Worm (Caenorhabditis elegans): ENCODE results near the gene chkr-1.

chkr-1 gene

ce11 chrX:182119-182741 lies at the start of gene chkr-1, which contains the start of gene T08D2.6:
Gene chkr-1, plus strand, starts transcription at chrX:182691.
Gene T08D2.6, minus strand, starts transcription at chrX:182169.
- 0 out of 2 replicates have a peak, but pooled peaks have one; percentile 12 for TF ChIP-seq hmg-1.2 (GFP tag; IDR thresholded peaks at IDR 0.05)
- peak; percentile 47 for TF ChIP-seq madf-8 (GFP tag; conservative IDR thresholded peaks at IDR 0.05)
- TF ChIP-seq D2030.7 (GFP tag; IDR thresholded peaks at IDR 0.05) = peak; percentile 80
- peak; percentile 58; the same call in 1 of the 2 replicates for TF ChIP-seq ceh-91 (GFP tag; IDR thresholded peaks at IDR 0.05)
- TF ChIP-seq xnd-1 (tag; optimal IDR thresholded peaks at IDR 0.05) = peak; percentile 79
- TF ChIP-seq F33H1.4 (GFP tag; IDR thresholded peaks at IDR 0.05) = peak; percentile 93
- TF ChIP-seq madf-6 (GFP tag; IDR thresholded peaks at IDR 0.05) = peak; percentile 82
- peak; percentile 66 for TF ChIP-seq lsl-1 (GFP tag; optimal IDR thresholded peaks at IDR 0.05)

- no peak for TF ChIP-seq hmg-1.2 (GFP tag; IDR thresholded peaks at IDR 0.05)
- TF ChIP-seq gei-17 (GFP tag; optimal IDR thresholded peaks at IDR 0.05) = no peak
- no peak for TF ChIP-seq ceh-100 (GFP tag; IDR thresholded peaks at IDR 0.05)
- no peak for TF ChIP-seq B0261.1 (tag; optimal IDR thresholded peaks at IDR 0.05)
- no peak for TF ChIP-seq rpc-1 (optimal IDR thresholded peaks at IDR 0.05)
- TF ChIP-seq rpc-1 (tag; optimal IDR thresholded peaks at IDR 0.05) = no peak
- TF ChIP-seq repo-1 (tag; optimal IDR thresholded peaks at IDR 0.05) = no peak
- TF ChIP-seq lin-54 (GFP tag; optimal IDR thresholded peaks at IDR 0.05) = no peak
- no peak for TF ChIP-seq T26A5.8 (tag; optimal IDR thresholded peaks at IDR 0.05)
- no peak for TF ChIP-seq egrh-3 (GFP tag; IDR thresholded peaks at IDR 0.05)
- TF ChIP-seq F37B4.10 (GFP tag; IDR thresholded peaks at IDR 0.05) = no peak
- no peak for TF ChIP-seq ceh-58 (GFP tag; IDR thresholded peaks at IDR 0.05)
- TF ChIP-seq ztf-26 (tag; optimal IDR thresholded peaks at IDR 0.05) = no peak
- TF ChIP-seq atf-7 (tag; optimal IDR thresholded peaks at IDR 0.05) = no peak
- no peak for TF ChIP-seq tbx-9 (tag; optimal IDR thresholded peaks at IDR 0.05; ENCODE audit: borderline replicate concordance)
- no peak for TF ChIP-seq snpc-1.1 (tag; optimal IDR thresholded peaks at IDR 0.05; ENCODE audit: insufficient read depth)
- TF ChIP-seq bed-1 (GFP tag; IDR thresholded peaks at IDR 0.05) = no peak
- no peak for TF ChIP-seq ZK185.1 (tag; optimal IDR thresholded peaks at IDR 0.05; ENCODE audit: poor library complexity, severe bottlenecking)
- no peak for TF ChIP-seq hsf-1 (GFP tag; IDR thresholded peaks at IDR 0.05)
- TF ChIP-seq bed-2 (GFP tag; IDR thresholded peaks at IDR 0.05) = no peak
Observed at ce11 chrX:141149-141548, 41.3 kb upstream of the chkr-1 start, which contains the start of gene Y73B3A.8. Gene Y73B3A.8, minus strand, starts transcription at chrX:141249.

ce11 chrX:146832-147231 lies 35.7 kb upstream of the chkr-1 start:
- TF ChIP-seq mel-28 (tag; optimal IDR thresholded peaks at IDR 0.05; ENCODE audit: borderline replicate concordance) (no peak), Y79H2A.3 (GFP tag; conservative IDR thresholded peaks at IDR 0.05) (no peak), unc-130 (GFP tag; optimal IDR thresholded peaks at IDR 0.05) (no peak), F39B2.1 (GFP tag; IDR thresholded peaks at IDR 0.05) (no peak), cebp-1 (GFP tag; IDR thresholded peaks at IDR 0.05) (no peak), cebp-1 (tag; optimal IDR thresholded peaks at IDR 0.05) (no peak), egrh-3 (GFP tag; IDR thresholded peaks at IDR 0.05) (no peak), C17E4.6 (GFP tag; IDR thresholded peaks at IDR 0.05) (no peak), dpff-1 (tag; optimal IDR thresholded peaks at IDR 0.05) (no peak), lsy-27 (tag; optimal IDR thresholded peaks at IDR 0.05; ENCODE audit: borderline replicate concordance, insufficient read depth) (no peak), mxl-1 (tag; optimal IDR thresholded peaks at IDR 0.05) (no peak), Y56A3A.18 (GFP tag; IDR thresholded peaks at IDR 0.05) (no peak), F55B11.4 (tag; optimal IDR thresholded peaks at IDR 0.05; ENCODE audit: borderline replicate concordance, insufficient read depth) (no peak), ama-1 (optimal IDR thresholded peaks at IDR 0.05) (no peak), ama-1 (GFP tag; optimal IDR thresholded peaks at IDR 0.05) (no peak), mcd-1 (GFP tag; IDR thresholded peaks at IDR 0.05) (no peak), sdz-38 (tag; optimal IDR thresholded peaks at IDR 0.05) (no peak), lin-35 (GFP tag; optimal IDR thresholded peaks at IDR 0.05) (no peak), athp-1 (tag; optimal IDR thresholded peaks at IDR 0.05) (no peak), F33H1.4 (GFP tag; IDR thresholded peaks at IDR 0.05) (no peak)

Data from whole organism, young adult.